Worm (Caenorhabditis elegans) whole organism, L1 larva: ENCODE data around the gene cnnm-2.

ENCODE experiments used
- Y116A8C.19 ChIP-seq: sonication (generic microtip); optimal IDR thresholded peaks from 2 replicates; lab custom pipeline; 2016; ENCODE audit warnings: missing compliant biosample characterization, missing genetic modification characterization, borderline replicate concordance
- aly-2 ChIP-seq: fragments of 150-350 bp; optimal IDR thresholded peaks from 2 replicates; lab custom pipeline; 2014; ENCODE audit warnings: missing biosample characterization, missing genetic modification characterization
- blmp-1 ChIP-seq: fragments of 150-350 bp; optimal IDR thresholded peaks from 2 replicates; lab custom pipeline; 2014; ENCODE audit warnings: missing biosample characterization, missing genetic modification characterization
- ceh-82 ChIP-seq, 3 experiments: fragments of 150-350 bp in 1 of 3; sonication (generic microtip) in 2 of 3; optimal IDR thresholded peaks; 2 replicates each; lab custom pipeline; 2014 to 2017; ENCODE audit warnings: missing biosample characterization in 3 of 3, missing genetic modification characterization in 3 of 3
- ceh-88 ChIP-seq: fragments of 200-800 bp; sonication (Bioruptor generic); IDR thresholded peaks from 2 replicates; pipeline ENCODE4 v1.3.6; 2022; ENCODE audit warnings: missing genetic modification characterization, missing compliant biosample characterization
- ces-1 ChIP-seq: fragments of 150-350 bp; optimal IDR thresholded peaks from 2 replicates; lab custom pipeline; 2014; ENCODE audit warnings: missing biosample characterization, missing genetic modification reagents, missing genetic modification characterization
- dpl-1 ChIP-seq, 3 experiments: fragments of 150-350 bp in 2 of 3; sonication (generic microtip) in 1 of 3; optimal IDR thresholded peaks; 2 replicates each; lab custom pipeline; 2014 to 2017; ENCODE audit warnings: missing biosample characterization in 3 of 3, missing genetic modification characterization in 3 of 3, missing genetic modification reagents in 3 of 3
- efl-1 ChIP-seq, 4 experiments: fragments of 150-350 bp; optimal IDR thresholded peaks in 3 of 4; peaks in 1 of 4; 1 replicate in 1 of 4; 2 replicates in 3 of 4; lab custom pipeline; 2014; ENCODE audit warnings: missing biosample characterization in 2 of 4, missing genetic modification characterization in 2 of 4, missing genetic modification reagents in 2 of 4
- efl-3 ChIP-seq: fragments of 200-800 bp; sonication (Bioruptor generic); optimal IDR thresholded peaks from 2 replicates; lab custom pipeline; 2018; ENCODE audit warnings: mild to moderate bottlenecking, missing genetic modification characterization, missing compliant biosample characterization
- elt-2 ChIP-seq: sonication (generic microtip); optimal IDR thresholded peaks from 2 replicates; lab custom pipeline; 2016; ENCODE audit warnings: missing genetic modification characterization, mild to moderate bottlenecking, inconsistent platforms, missing compliant biosample characterization, missing genetic modification reagents
- fos-1 ChIP-seq: fragments of 150-350 bp; optimal IDR thresholded peaks from 2 replicates; lab custom pipeline; 2014; ENCODE audit warnings: missing biosample characterization, missing genetic modification characterization
- grh-1 ChIP-seq: fragments of 200-800 bp; sonication (Bioruptor generic); IDR thresholded peaks from 2 replicates; pipeline ENCODE4 v1.3.6; 2022; ENCODE audit warnings: missing genetic modification reagents, missing genetic modification characterization, missing compliant biosample characterization
- isw-1 ChIP-seq: fragments of 200-800 bp; sonication (Bioruptor generic); IDR thresholded peaks from 2 replicates; pipeline ENCODE4 v1.3.6; 2022; ENCODE audit warnings: missing genetic modification characterization, missing compliant biosample characterization
- lin-14 ChIP-seq: fragments of 200-800 bp; sonication (Bioruptor generic); optimal IDR thresholded peaks from 2 replicates; lab custom pipeline; 2018; ENCODE audit warnings: mild to moderate bottlenecking, missing genetic modification characterization, moderate library complexity, missing compliant biosample characterization
- lin-15B ChIP-seq: fragments of 150-350 bp; sonication (generic microtip); optimal IDR thresholded peaks from 3 replicates; lab custom pipeline; 2014; ENCODE audit warnings: missing biosample characterization, missing genetic modification characterization
- lin-35 ChIP-seq, 2 experiments: fragments of 150-350 bp; optimal IDR thresholded peaks; 2 replicates each; lab custom pipeline; 2014; ENCODE audit warnings: missing biosample characterization in 2 of 2, missing genetic modification characterization in 2 of 2, missing genetic modification reagents in 2 of 2
- mab-9 ChIP-seq: fragments of 200-800 bp; sonication (Bioruptor generic); IDR thresholded peaks from 2 replicates; pipeline ENCODE4 v1.3.6; 2022; ENCODE audit warnings: missing genetic modification reagents, missing genetic modification characterization, missing compliant biosample characterization
- nhr-11 ChIP-seq: fragments of 150-350 bp; optimal IDR thresholded peaks from 2 replicates; lab custom pipeline; 2014; ENCODE audit warnings: missing biosample characterization, missing genetic modification characterization
- nhr-28 ChIP-seq: fragments of 150-350 bp; optimal IDR thresholded peaks from 2 replicates; lab custom pipeline; 2014; ENCODE audit warnings: missing biosample characterization, missing genetic modification characterization
- nhr-85 ChIP-seq: sonication (generic microtip); peaks from one replicate; lab custom pipeline; 2016; ENCODE audit warnings: missing genetic modification characterization, inconsistent platforms, missing compliant biosample characterization
- pag-3 ChIP-seq: sonication (generic microtip); optimal IDR thresholded peaks from 2 replicates; lab custom pipeline; 2017; ENCODE audit warnings: missing genetic modification characterization, mild to moderate bottlenecking, missing compliant biosample characterization, antibody characterized with exemption, borderline replicate concordance; ENCODE audit not compliant: insufficient read depth
- pqm-1 ChIP-seq: sonication (generic microtip); optimal IDR thresholded peaks from 3 replicates; lab custom pipeline; 2017; ENCODE audit warnings: missing biosample characterization, missing genetic modification characterization
- rnt-1 ChIP-seq: sonication (generic microtip); optimal IDR thresholded peaks from 2 replicates; lab custom pipeline; 2016; ENCODE audit warnings: mild to moderate bottlenecking, missing genetic modification characterization, moderate library complexity, missing compliant biosample characterization
- sox-4 ChIP-seq: sonication (generic microtip); optimal IDR thresholded peaks from 2 replicates; lab custom pipeline; 2016; ENCODE audit warnings: missing genetic modification characterization, missing compliant biosample characterization
- sptf-1 ChIP-seq: fragments of 150-350 bp; optimal IDR thresholded peaks from 2 replicates; lab custom pipeline; 2014; ENCODE audit warnings: missing biosample characterization, missing genetic modification characterization
- unc-62 ChIP-seq: fragments of 150-350 bp; optimal IDR thresholded peaks from 2 replicates; lab custom pipeline; 2014; ENCODE audit warnings: missing biosample characterization, missing genetic modification reagents, missing genetic modification characterization
- vab-15 ChIP-seq: sonication (generic microtip); optimal IDR thresholded peaks from 2 replicates; lab custom pipeline; 2017; ENCODE audit warnings: missing genotype, mild to moderate bottlenecking, missing genetic modification characterization, missing compliant biosample characterization

cnnm-2 gene

ce11 chrX:8838176-8838575, 26.3 kb downstream of the cnnm-2 start:
- TF ChIP-seq mab-9 (GFP tag; lab: Robert Waterston, UW) = no peak
- no peak for TF ChIP-seq pag-3

- TF ChIP-seq Y116A8C.19 (tag; lab: Kevin White, UChicago) = no peak
- no peak for TF ChIP-seq pqm-1 (tag; lab: Kevin White, UChicago)
- no peak for TF ChIP-seq nhr-28
- TF ChIP-seq sptf-1 (tag; lab: Kevin White, UChicago) = no peak
- TF ChIP-seq rnt-1 = no peak
Observed at ce11 chrX:8843988-8844387, 32.1 kb downstream of the cnnm-2 start, which contains the start of gene ubc-23. Gene ubc-23 (plus strand): TSS chrX:8844288.

- peak; percentile 76 for TF ChIP-seq elt-2
- TF ChIP-seq lin-35 (GFP tag; optimal IDR thresholded peaks at IDR 0.05; lab: Kevin White, UChicago) = peak in 1 of 2 experiments; percentile 17
- no peak for TF ChIP-seq fos-1
Observed at ce11 chrX:8846447-8847237, 34.7 kb downstream of the cnnm-2 start, which contains the start of gene C28G1.10. Gene C28G1.10 (plus strand): TSS chrX:8847122.

ce11 chrX:8853524-8853923, 41.6 kb downstream of the cnnm-2 start, which contains the start of gene sprp-4:
Gene sprp-4 (minus strand): TSS chrX:8853624.
- no peak for TF ChIP-seq lin-15B (tag; lab: Kevin White, UChicago)

- TF ChIP-seq isw-1 (GFP tag; lab: Robert Waterston, UW) (no peak), unc-62 (GFP tag; lab: Kevin White, UChicago) (no peak), pag-3 (no peak), grh-1 (GFP tag; lab: Robert Waterston, UW) (no peak), ceh-88 (no peak), nhr-11 (no peak), efl-3 (no peak)
- TF ChIP-seq, all 84 proteins: peak for 0
Observed at ce11 chrX:8854409-8854808, 42.5 kb downstream of the cnnm-2 start.

ce11 chrX:8857904-8858612, 46.2 kb downstream of the cnnm-2 start, which contains the start of gene C06E2.5:
Gene C06E2.5 (minus strand): TSS chrX:8857954.
- TF ChIP-seq lin-14 (GFP tag; lab: Kevin White, UChicago) (peak; percentile 33), vab-15 (tag; lab: Kevin White, UChicago) (no peak), ceh-82 (tag; optimal IDR thresholded peaks at IDR 0.05; lab: Kevin White, UChicago) (no peak), nhr-85 (tag; lab: Kevin White, UChicago) (peak; percentile 80)

ce11 chrX:8859538-8859937, 47.6 kb downstream of the cnnm-2 start:
- TF ChIP-seq dpl-1 (GFP tag; optimal IDR thresholded peaks at IDR 0.05; lab: Kevin White, UChicago) = peak; percentile 39 to 56 (median 50)
- TF ChIP-seq blmp-1 (tag; lab: Kevin White, UChicago) = peak; percentile 11
- TF ChIP-seq lin-35 (GFP tag; optimal IDR thresholded peaks at IDR 0.05; lab: Kevin White, UChicago) = peak in 1 of 2 experiments; percentile 68
- no peak for TF ChIP-seq sox-4
- TF ChIP-seq ces-1 (GFP tag; lab: Kevin White, UChicago) = no peak
- TF ChIP-seq efl-1 (optimal IDR thresholded peaks at IDR 0.05; lab: Kevin White, UChicago) = peak; percentile 32 to 46
- peak; percentile 52 to 92 for TF ChIP-seq efl-1 (GFP tag; optimal IDR thresholded peaks at IDR 0.05 in 1 of 2; lab: Kevin White, UChicago)
- TF ChIP-seq aly-2 (tag; lab: Kevin White, UChicago) = no peak
